Fruit fly (Drosophila melanogaster): ENCODE measurements around the gene 825-Oak.

dm6 chr3L:19503770-19504169 is 31.7 kb upstream of the 825-Oak start, which contains the start of gene CG9452:
- TF ChIP-seq BtbVII (GFP tag; optimal IDR thresholded peaks at IDR 0.05) = no peak
- TF ChIP-seq CG1529 (GFP tag; optimal IDR thresholded peaks at IDR 0.05) = no peak
- TF ChIP-seq Sry-δ (GFP tag; optimal IDR thresholded peaks at IDR 0.05) = no peak
- no peak for TF ChIP-seq CG12219 (GFP tag; optimal IDR thresholded peaks at IDR 0.05)
- TF ChIP-seq CG18476 (GFP tag; optimal IDR thresholded peaks at IDR 0.05) = no peak
- TF ChIP-seq nerfin-2 (GFP tag; IDR thresholded peaks at IDR 0.05; ENCODE audit: partially characterized antibody) = no peak
- TF ChIP-seq CG18599 (GFP tag; optimal IDR thresholded peaks at IDR 0.05) = no peak
- no peak for TF ChIP-seq inv (GFP tag; IDR thresholded peaks at IDR 0.05; ENCODE audit: partially characterized antibody)
- no peak for TF ChIP-seq CG16813 (GFP tag; IDR thresholded peaks at IDR 0.05; ENCODE audit: partially characterized antibody)
- TF ChIP-seq CG14014 (GFP tag; IDR thresholded peaks at IDR 0.05) = no peak
- TF ChIP-seq CG12391 (tag; optimal IDR thresholded peaks at IDR 0.05) = no peak
- TF ChIP-seq dan (GFP tag; IDR thresholded peaks at IDR 0.05) = no peak
- TF ChIP-seq D19A (tag; optimal IDR thresholded peaks at IDR 0.05) = no peak
